Worm (Caenorhabditis elegans) whole organism, mixed stage, embryonic: Measurements from ENCODE around the gene fbxb-64.

Experiments used
- M03D4.4 ChIP-seq: sonication (generic microtip); optimal IDR thresholded peaks from 2 replicates; lab custom pipeline; 2017; ENCODE audit warnings: mild to moderate bottlenecking, missing genetic modification characterization, missing compliant biosample characterization
- bed-3 ChIP-seq: fragments of 200-800 bp; sonication (Bioruptor generic); optimal IDR thresholded peaks from 3 replicates; lab custom pipeline; 2018; ENCODE audit warnings: mild to moderate bottlenecking, missing genetic modification characterization, moderate library complexity, missing compliant biosample characterization
- blmp-1 ChIP-seq: fragments of 150-350 bp; optimal IDR thresholded peaks from 2 replicates; lab custom pipeline; 2014; ENCODE audit warnings: missing biosample characterization, missing genetic modification characterization
- ceh-39 ChIP-seq: fragments of 150-350 bp; optimal IDR thresholded peaks from 2 replicates; lab custom pipeline; 2014; ENCODE audit warnings: missing biosample characterization, missing genetic modification characterization
- ceh-43 ChIP-seq: fragments of 200-800 bp; sonication (Bioruptor generic); optimal IDR thresholded peaks from 2 replicates; lab custom pipeline; 2018; ENCODE audit warnings: mild to moderate bottlenecking, missing genetic modification characterization, moderate library complexity, missing compliant biosample characterization
- ceh-83 ChIP-seq: fragments of 200-800 bp; sonication (Bioruptor generic); optimal IDR thresholded peaks from 2 replicates; lab custom pipeline; 2018; ENCODE audit warnings: mild to moderate bottlenecking, missing genetic modification characterization, missing compliant biosample characterization
- ces-1 ChIP-seq: fragments of 150-350 bp; optimal IDR thresholded peaks from 2 replicates; lab custom pipeline; 2014; ENCODE audit warnings: missing biosample characterization, missing genetic modification reagents, missing genetic modification characterization
- cnd-1 ChIP-seq: fragments of 200-800 bp; sonication (Bioruptor generic); optimal IDR thresholded peaks from 2 replicates; lab custom pipeline; 2018; ENCODE audit warnings: mild to moderate bottlenecking, missing genetic modification characterization, missing compliant biosample characterization
- drap-1 ChIP-seq: fragments of 200-800 bp; sonication (Bioruptor generic); optimal IDR thresholded peaks from 3 replicates; lab custom pipeline; 2018; ENCODE audit warnings: mild to moderate bottlenecking, missing genetic modification characterization, missing compliant biosample characterization
- elt-1 ChIP-seq: sonication (generic microtip); optimal IDR thresholded peaks from 2 replicates; lab custom pipeline; 2017; ENCODE audit warnings: missing genetic modification characterization, mild to moderate bottlenecking, missing compliant biosample characterization, antibody characterized with exemption, moderate library complexity, borderline replicate concordance; ENCODE audit not compliant: insufficient read depth
- elt-3 ChIP-seq: fragments of 150-350 bp; optimal IDR thresholded peaks from 2 replicates; lab custom pipeline; 2014; ENCODE audit warnings: missing biosample characterization, missing genetic modification characterization
- flh-1 ChIP-seq: fragments of 200-800 bp; sonication (Bioruptor generic); optimal IDR thresholded peaks from 2 replicates; lab custom pipeline; 2018; ENCODE audit warnings: mild to moderate bottlenecking, missing genetic modification characterization, moderate library complexity, missing compliant biosample characterization
- ham-2 ChIP-seq: fragments of 200-800 bp; sonication (Bioruptor generic); optimal IDR thresholded peaks from 2 replicates; lab custom pipeline; 2018; ENCODE audit warnings: mild to moderate bottlenecking, missing genetic modification characterization, missing compliant biosample characterization
- hlh-1 ChIP-seq: fragments of 150-350 bp; optimal IDR thresholded peaks from 2 replicates; lab custom pipeline; 2014; ENCODE audit warnings: missing biosample characterization, missing genetic modification reagents, missing genetic modification characterization
- lin-13 ChIP-seq: fragments of 150-350 bp; optimal IDR thresholded peaks from 2 replicates; lab custom pipeline; 2014; ENCODE audit warnings: missing biosample characterization, missing genetic modification characterization
- lin-32 ChIP-seq: fragments of 200-800 bp; sonication (Bioruptor generic); optimal IDR thresholded peaks from 2 replicates; lab custom pipeline; 2018; ENCODE audit warnings: mild to moderate bottlenecking, missing genetic modification characterization, missing compliant biosample characterization
- lsy-2 ChIP-seq: fragments of 150-350 bp; optimal IDR thresholded peaks from 2 replicates; lab custom pipeline; 2014; ENCODE audit warnings: missing biosample characterization, missing genetic modification characterization
- mep-1 ChIP-seq: fragments of 150-350 bp; optimal IDR thresholded peaks from 2 replicates; lab custom pipeline; 2017; ENCODE audit warnings: missing biosample characterization, missing genetic modification reagents, missing genetic modification characterization, inconsistent platforms
- mls-2 ChIP-seq: sonication (generic microtip); optimal IDR thresholded peaks from 2 replicates; lab custom pipeline; 2016; ENCODE audit warnings: mild to moderate bottlenecking, missing genetic modification characterization, moderate library complexity, missing compliant biosample characterization
- nhr-12 ChIP-seq: fragments of 150-350 bp; optimal IDR thresholded peaks from 2 replicates; lab custom pipeline; 2014; ENCODE audit warnings: missing biosample characterization, missing genetic modification characterization
- nhr-2 ChIP-seq: fragments of 150-350 bp; optimal IDR thresholded peaks from 2 replicates; lab custom pipeline; 2014; ENCODE audit warnings: missing biosample characterization, missing genetic modification characterization
- nhr-237 ChIP-seq: fragments of 150-350 bp; optimal IDR thresholded peaks from 2 replicates; lab custom pipeline; 2014; ENCODE audit warnings: missing biosample characterization, missing genetic modification characterization
- nhr-28 ChIP-seq: fragments of 150-350 bp; optimal IDR thresholded peaks from 2 replicates; lab custom pipeline; 2014; ENCODE audit warnings: missing biosample characterization, missing genetic modification characterization
- pha-4 ChIP-seq: fragments of 150-350 bp; optimal IDR thresholded peaks from 2 replicates; lab custom pipeline; 2018; ENCODE audit warnings: missing biosample characterization, missing genetic modification reagents, missing genetic modification characterization
- sem-2 ChIP-seq: fragments of 200-800 bp; sonication (Bioruptor generic); optimal IDR thresholded peaks from 2 replicates; lab custom pipeline; 2018; ENCODE audit warnings: mild to moderate bottlenecking, missing genetic modification characterization, missing compliant biosample characterization
- snpc-4 ChIP-seq: fragments of 150-350 bp; optimal IDR thresholded peaks from 2 replicates; lab custom pipeline; 2014; ENCODE audit warnings: missing biosample characterization, missing genetic modification characterization
- tbx-8 ChIP-seq: fragments of 200-800 bp; sonication (Bioruptor generic); optimal IDR thresholded peaks from 2 replicates; lab custom pipeline; 2018; ENCODE audit warnings: mild to moderate bottlenecking, missing genetic modification characterization, moderate library complexity, missing compliant biosample characterization
- unc-120 ChIP-seq: sonication (generic microtip); optimal IDR thresholded peaks from 2 replicates; lab custom pipeline; 2017; ENCODE audit warnings: missing genetic modification characterization, missing compliant biosample characterization; ENCODE audit not compliant: poor library complexity, severe bottlenecking
- unc-39 ChIP-seq: fragments of 150-350 bp; optimal IDR thresholded peaks from 2 replicates; lab custom pipeline; 2014; ENCODE audit warnings: missing biosample characterization, missing genetic modification characterization
- unc-62 ChIP-seq: fragments of 150-350 bp; optimal IDR thresholded peaks from 2 replicates; lab custom pipeline; 2014; ENCODE audit warnings: missing biosample characterization, missing genetic modification reagents, missing genetic modification characterization
- zip-8 ChIP-seq: fragments of 150-350 bp; optimal IDR thresholded peaks from 2 replicates; lab custom pipeline; 2014; ENCODE audit warnings: missing biosample characterization, missing genetic modification characterization
- ztf-11 ChIP-seq: fragments of 150-350 bp; optimal IDR thresholded peaks from 2 replicates; lab custom pipeline; 2014; ENCODE audit warnings: missing biosample characterization, missing genetic modification characterization

Gene fbxb-64

DNA sequence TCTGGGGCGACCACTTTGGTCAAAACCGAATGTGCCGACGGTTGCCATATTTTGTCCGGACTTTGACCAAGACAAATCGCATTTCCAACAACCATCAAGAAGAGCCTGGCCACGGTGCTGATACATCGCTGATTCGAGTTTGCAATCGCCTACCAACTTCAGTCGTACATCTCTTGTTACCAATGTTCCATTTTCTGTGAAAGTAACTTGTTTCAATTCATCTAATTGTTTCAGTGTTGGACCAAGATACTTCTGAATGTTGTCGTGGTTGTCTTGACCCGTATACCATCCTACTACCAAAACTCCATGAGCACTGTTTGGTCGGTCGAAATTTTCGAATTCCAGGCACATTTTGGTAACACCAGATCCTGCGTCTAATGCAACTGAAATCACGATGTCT is 12.4 kb downstream of the fbxb-64 start:
- TF ChIP-seq elt-3 (tag; lab: Kevin White, UChicago) (no peak), cnd-1 (no peak), lin-13 (tag; lab: Kevin White, UChicago) (no peak), unc-120 (no peak), nhr-237 (no peak), snpc-4 (tag; lab: Kevin White, UChicago) (no peak), bed-3 (GFP tag; lab: Kevin White, UChicago) (no peak), flh-1 (GFP tag; lab: Kevin White, UChicago) (no peak), ztf-11 (tag; lab: Kevin White, UChicago) (no peak), nhr-2 (no peak), pha-4 (tag; lab: Kevin White, UChicago) (no peak), blmp-1 (no peak), lsy-2 (tag; lab: Kevin White, UChicago) (no peak), nhr-12 (tag; lab: Kevin White, UChicago) (no peak), hlh-1 (tag; lab: Kevin White, UChicago) (no peak), ceh-43 (GFP tag; lab: Kevin White, UChicago) (no peak)
- TF ChIP-seq, all 35 proteins: peak for 0

DNA sequence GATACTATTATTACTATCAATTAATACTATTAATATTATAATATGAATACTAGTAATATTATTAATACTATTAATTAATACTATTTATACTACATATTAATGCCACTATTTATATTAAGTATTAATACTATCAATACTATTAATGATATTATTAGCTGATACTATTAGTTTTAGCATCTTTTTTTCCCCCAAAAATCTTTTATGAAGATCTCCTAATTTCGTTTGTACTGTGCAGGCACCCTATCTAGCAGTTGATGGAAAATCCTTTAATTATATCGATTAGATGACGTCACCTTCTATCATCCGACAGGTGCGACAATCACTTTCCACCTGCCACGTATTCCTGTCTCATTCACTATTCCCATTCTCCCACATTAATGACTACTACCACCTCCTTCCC is 16.2 kb downstream of the fbxb-64 start, which contains the start of gene fbxb-65:
TSS of gene fbxb-65 (plus strand) at position 301 of the 400 bp plus-strand sequence.
- TF ChIP-seq sem-2 (GFP tag; lab: Kevin White, UChicago): no peak
- no peak for TF ChIP-seq hlh-1 (tag; lab: Kevin White, UChicago)
- no peak for TF ChIP-seq tbx-8 (GFP tag; lab: Kevin White, UChicago)
- no peak for TF ChIP-seq lsy-2 (tag; lab: Kevin White, UChicago)
- no peak for TF ChIP-seq ceh-83
- no peak for TF ChIP-seq elt-1 (tag; lab: Kevin White, UChicago)
- TF ChIP-seq mep-1 (tag; lab: Kevin White, UChicago): no peak
- TF ChIP-seq elt-3 (tag; lab: Kevin White, UChicago): no peak
- TF ChIP-seq, all 35 proteins: peak for 0

DNA sequence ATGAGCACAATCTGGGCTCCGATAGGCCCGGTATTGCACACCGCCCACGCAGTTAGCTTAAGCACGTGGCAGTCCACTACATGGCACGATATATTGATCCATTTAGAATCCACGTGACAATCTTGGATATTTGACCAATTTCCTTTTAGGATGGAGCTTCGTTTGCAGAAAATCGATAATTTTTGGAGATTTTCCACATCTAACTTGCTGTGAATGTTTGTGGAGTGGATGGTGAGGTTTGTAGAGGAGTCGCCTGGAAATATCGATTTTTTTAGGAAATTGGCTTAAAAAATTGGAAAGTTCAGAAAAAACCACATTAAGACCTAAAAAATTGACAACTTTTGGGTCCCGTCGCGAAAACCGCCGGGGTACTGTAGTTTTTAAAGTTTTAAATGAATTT is 24.3 kb downstream of the fbxb-64 start:
- TF ChIP-seq ces-1 (GFP tag; lab: Kevin White, UChicago) (no peak), lsy-2 (tag; lab: Kevin White, UChicago) (no peak), unc-62 (no peak), drap-1 (GFP tag; lab: Kevin White, UChicago) (no peak), nhr-237 (no peak), ceh-39 (tag; lab: Kevin White, UChicago) (no peak), unc-39 (tag; lab: Kevin White, UChicago) (no peak), flh-1 (GFP tag; lab: Kevin White, UChicago) (no peak), elt-3 (tag; lab: Kevin White, UChicago) (no peak), elt-1 (tag; lab: Kevin White, UChicago) (no peak), tbx-8 (GFP tag; lab: Kevin White, UChicago) (no peak), ztf-11 (tag; lab: Kevin White, UChicago) (no peak), nhr-12 (tag; lab: Kevin White, UChicago) (no peak), snpc-4 (tag; lab: Kevin White, UChicago) (no peak), zip-8 (tag; lab: Kevin White, UChicago) (no peak), mls-2 (tag; lab: Kevin White, UChicago) (no peak), ham-2 (GFP tag; lab: Kevin White, UChicago) (no peak), M03D4.4 (no peak), nhr-28 (tag; lab: Kevin White, UChicago) (no peak)
- TF ChIP-seq, all 35 proteins: peak for 0

DNA sequence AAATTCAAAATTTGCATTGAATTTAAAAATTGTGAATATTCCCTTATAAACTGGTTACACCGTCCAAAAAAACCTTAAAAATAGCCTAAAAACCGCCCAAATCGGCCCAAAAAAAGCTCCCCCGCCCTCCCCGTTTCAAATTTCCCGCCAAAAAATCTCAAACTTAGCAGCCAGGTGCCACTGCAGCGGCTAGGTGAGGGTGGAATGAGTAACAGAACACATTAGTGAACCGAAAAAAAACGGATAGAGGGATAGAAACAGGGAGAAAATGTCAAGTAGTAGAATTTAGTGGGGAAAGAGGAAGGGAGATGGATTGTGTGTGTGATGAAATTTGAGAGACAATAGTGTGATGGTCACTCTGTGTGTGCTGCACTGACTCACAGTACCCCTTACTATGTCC is 38.9 kb downstream of the fbxb-64 start:
- TF ChIP-seq nhr-237 (no peak), ceh-83 (no peak), pha-4 (tag; lab: Kevin White, UChicago) (no peak), tbx-8 (GFP tag; lab: Kevin White, UChicago) (no peak), bed-3 (GFP tag; lab: Kevin White, UChicago) (no peak), lsy-2 (tag; lab: Kevin White, UChicago) (no peak), lin-32 (no peak), nhr-28 (tag; lab: Kevin White, UChicago) (no peak), flh-1 (GFP tag; lab: Kevin White, UChicago) (no peak), hlh-1 (tag; lab: Kevin White, UChicago) (no peak), unc-39 (tag; lab: Kevin White, UChicago) (no peak), unc-62 (no peak), drap-1 (GFP tag; lab: Kevin White, UChicago) (no peak)
- TF ChIP-seq, all 35 proteins: peak for 0
